Worm (Caenorhabditis elegans): ENCODE data around the gene srx-22.

Gene srx-22

ce11 chrV:654402-654801 lies 25.4 kb upstream of the srx-22 start, which contains the start of gene srj-6:
srj-6 (minus strand) TSS chrV:654502.
- TF ChIP-seq sem-2 (GFP tag; optimal IDR thresholded peaks at IDR 0.05) (no peak), ceh-83 (GFP tag; optimal IDR thresholded peaks at IDR 0.05) (no peak), lsy-2 (tag; optimal IDR thresholded peaks at IDR 0.05) (no peak), sptf-1 (tag; optimal IDR thresholded peaks at IDR 0.05) (no peak), bed-3 (GFP tag; optimal IDR thresholded peaks at IDR 0.05) (no peak), snpc-4 (tag; optimal IDR thresholded peaks at IDR 0.05) (no peak), ztf-11 (tag; optimal IDR thresholded peaks at IDR 0.05) (no peak), ceh-39 (tag; optimal IDR thresholded peaks at IDR 0.05) (no peak), mls-2 (tag; optimal IDR thresholded peaks at IDR 0.05) (no peak), unc-39 (tag; optimal IDR thresholded peaks at IDR 0.05) (no peak), nhr-28 (tag; optimal IDR thresholded peaks at IDR 0.05) (no peak), nhr-2 (tag; optimal IDR thresholded peaks at IDR 0.05) (no peak), ces-1 (GFP tag; optimal IDR thresholded peaks at IDR 0.05) (no peak), hlh-1 (tag; optimal IDR thresholded peaks at IDR 0.05) (no peak), ham-2 (GFP tag; optimal IDR thresholded peaks at IDR 0.05) (no peak), flh-1 (GFP tag; optimal IDR thresholded peaks at IDR 0.05) (no peak), zip-8 (tag; optimal IDR thresholded peaks at IDR 0.05) (no peak)

ce11 chrV:655823-656222 lies 23.9 kb upstream of the srx-22 start, which contains the start of gene srh-245:
srh-245 (minus strand) TSS chrV:655923.
- TF ChIP-seq nhr-12 (tag; optimal IDR thresholded peaks at IDR 0.05) (no peak), nhr-237 (tag; optimal IDR thresholded peaks at IDR 0.05) (no peak), ces-1 (GFP tag; optimal IDR thresholded peaks at IDR 0.05) (no peak), M03D4.4 (tag; optimal IDR thresholded peaks at IDR 0.05) (no peak), ceh-43 (GFP tag; optimal IDR thresholded peaks at IDR 0.05) (no peak), zip-8 (tag; optimal IDR thresholded peaks at IDR 0.05) (no peak), elt-1 (tag; optimal IDR thresholded peaks at IDR 0.05; ENCODE audit: borderline replicate concordance, insufficient read depth) (no peak), elt-3 (tag; optimal IDR thresholded peaks at IDR 0.05) (no peak), mab-5 (tag; optimal IDR thresholded peaks at IDR 0.05) (no peak), sptf-1 (tag; optimal IDR thresholded peaks at IDR 0.05) (no peak)

ce11 chrV:657678-658077 lies 22.1 kb upstream of the srx-22 start, which contains the start of gene srh-246:
srh-246 (minus strand) TSS chrV:657778.
- TF ChIP-seq ceh-39 (tag; optimal IDR thresholded peaks at IDR 0.05) (no peak), flh-1 (GFP tag; optimal IDR thresholded peaks at IDR 0.05) (no peak), lsy-2 (tag; optimal IDR thresholded peaks at IDR 0.05) (no peak), ces-1 (GFP tag; optimal IDR thresholded peaks at IDR 0.05) (no peak), ztf-11 (tag; optimal IDR thresholded peaks at IDR 0.05) (no peak), mep-1 (tag; optimal IDR thresholded peaks at IDR 0.05) (no peak)

ce11 chrV:660210-660609 lies 19.6 kb upstream of the srx-22 start, which contains the start of gene F31F4.17:
F31F4.17 (minus strand) TSS chrV:660310.
- no peak for TF ChIP-seq bed-3 (GFP tag; optimal IDR thresholded peaks at IDR 0.05)
- TF ChIP-seq ceh-43 (GFP tag; optimal IDR thresholded peaks at IDR 0.05): no peak
- TF ChIP-seq nhr-76 (tag; optimal IDR thresholded peaks at IDR 0.05): no peak

- TF ChIP-seq nhr-28 (tag; optimal IDR thresholded peaks at IDR 0.05): no peak
- TF ChIP-seq ceh-39 (tag; optimal IDR thresholded peaks at IDR 0.05): no peak
- TF ChIP-seq lsy-2 (tag; optimal IDR thresholded peaks at IDR 0.05): no peak
- no peak for TF ChIP-seq elt-3 (tag; optimal IDR thresholded peaks at IDR 0.05)
- TF ChIP-seq nhr-76 (tag; optimal IDR thresholded peaks at IDR 0.05): no peak
- TF ChIP-seq lin-32 (GFP tag; optimal IDR thresholded peaks at IDR 0.05): no peak
- TF ChIP-seq snpc-4 (tag; optimal IDR thresholded peaks at IDR 0.05): no peak
- no peak for TF ChIP-seq ceh-83 (GFP tag; optimal IDR thresholded peaks at IDR 0.05)
Observed at ce11 chrV:664337-664847, 15.4 kb upstream of the srx-22 start, which contains the start of the genes F31F4.11 and srh-266. F31F4.11 (minus strand) TSS chrV:664437. srh-266 (plus strand) TSS chrV:664797.

ce11 chrV:667459-667858 lies 12.3 kb upstream of the srx-22 start, which contains the start of gene nhr-180:
nhr-180 (minus strand) TSS chrV:667510.
- TF ChIP-seq elt-1 (tag; optimal IDR thresholded peaks at IDR 0.05; ENCODE audit: borderline replicate concordance, insufficient read depth): no peak
- TF ChIP-seq tbx-8 (GFP tag; optimal IDR thresholded peaks at IDR 0.05): no peak
- no peak for TF ChIP-seq pha-4 (tag; optimal IDR thresholded peaks at IDR 0.05)
- no peak for TF ChIP-seq drap-1 (GFP tag; optimal IDR thresholded peaks at IDR 0.05)
- TF ChIP-seq nhr-28 (tag; optimal IDR thresholded peaks at IDR 0.05): no peak
- TF ChIP-seq bed-3 (GFP tag; optimal IDR thresholded peaks at IDR 0.05): no peak
- no peak for TF ChIP-seq blmp-1 (tag; optimal IDR thresholded peaks at IDR 0.05)
- TF ChIP-seq nhr-237 (tag; optimal IDR thresholded peaks at IDR 0.05): no peak
- no peak for TF ChIP-seq cnd-1 (tag; optimal IDR thresholded peaks at IDR 0.05)
- TF ChIP-seq nhr-12 (tag; optimal IDR thresholded peaks at IDR 0.05): no peak
- TF ChIP-seq ces-1 (GFP tag; optimal IDR thresholded peaks at IDR 0.05): no peak
- TF ChIP-seq zip-8 (tag; optimal IDR thresholded peaks at IDR 0.05): no peak
- TF ChIP-seq nhr-2 (tag; optimal IDR thresholded peaks at IDR 0.05): no peak
- TF ChIP-seq unc-39 (tag; optimal IDR thresholded peaks at IDR 0.05): no peak
